Worm (Caenorhabditis elegans) whole organism, L3 larva: Measurements from ENCODE around the gene cutl-19.
A peak's percentile ranks its signal among the peaks of the same experiment; 100 is the strongest.

ENCODE experiments used
- ZK546.5 ChIP-seq: sonication (generic microtip); optimal IDR thresholded peaks from 2 replicates; lab custom pipeline; 2017; ENCODE audit warnings: missing biosample characterization, missing genetic modification characterization
- aly-2 ChIP-seq: fragments of 150-350 bp; optimal IDR thresholded peaks from 2 replicates; lab custom pipeline; 2014; ENCODE audit warnings: missing biosample characterization, missing genetic modification characterization
- ama-1 ChIP-seq: fragments of 150-350 bp; optimal IDR thresholded peaks from 2 replicates; lab custom pipeline; 2018
- ceh-16 ChIP-seq: sonication (generic microtip); optimal IDR thresholded peaks from 2 replicates; lab custom pipeline; 2017; ENCODE audit warnings: missing biosample characterization, missing genetic modification characterization
- ceh-28 ChIP-seq: fragments of 150-350 bp; optimal IDR thresholded peaks from 2 replicates; lab custom pipeline; 2014; ENCODE audit warnings: missing biosample characterization, missing genetic modification reagents, missing genetic modification characterization
- ceh-9 ChIP-seq: sonication (generic microtip); optimal IDR thresholded peaks from 2 replicates; lab custom pipeline; 2018; ENCODE audit warnings: missing biosample characterization, missing genetic modification characterization
- egl-27 ChIP-seq: sonication (generic microtip); optimal IDR thresholded peaks from 4 replicates; lab custom pipeline; 2017; ENCODE audit warnings: missing biosample characterization, missing genetic modification reagents, missing genetic modification characterization
- elt-1 ChIP-seq: fragments of 150-350 bp; optimal IDR thresholded peaks from 2 replicates; lab custom pipeline; 2014; ENCODE audit warnings: missing biosample characterization, missing genetic modification characterization
- elt-2 ChIP-seq: sonication (generic microtip); optimal IDR thresholded peaks from 2 replicates; lab custom pipeline; 2016; ENCODE audit warnings: missing genetic modification reagents, mild to moderate bottlenecking, missing genetic modification characterization, missing compliant biosample characterization
- fkh-10 ChIP-seq: sonication (generic microtip); optimal IDR thresholded peaks from 2 replicates; lab custom pipeline; 2017; ENCODE audit warnings: missing biosample characterization, missing genetic modification reagents, missing genetic modification characterization
- fkh-2 ChIP-seq: fragments of 150-350 bp; optimal IDR thresholded peaks from 2 replicates; lab custom pipeline; 2014; ENCODE audit warnings: missing biosample characterization, missing genetic modification reagents, missing genetic modification characterization
- fos-1 ChIP-seq: fragments of 150-350 bp; optimal IDR thresholded peaks from 2 replicates; lab custom pipeline; 2014; ENCODE audit warnings: missing biosample characterization, missing genetic modification characterization
- hmg-11 ChIP-seq: sonication (generic microtip); optimal IDR thresholded peaks from 2 replicates; lab custom pipeline; 2016; ENCODE audit warnings: missing genetic modification characterization, missing compliant biosample characterization
- jun-1 ChIP-seq: fragments of 150-350 bp; optimal IDR thresholded peaks from 2 replicates; lab custom pipeline; 2014; ENCODE audit warnings: missing biosample characterization, missing genetic modification reagents, missing genetic modification characterization
- lin-15B ChIP-seq: fragments of 150-350 bp; optimal IDR thresholded peaks from 2 replicates; lab custom pipeline; 2014; ENCODE audit warnings: missing biosample characterization, missing genetic modification characterization
- lin-39 ChIP-seq: fragments of 150-350 bp; optimal IDR thresholded peaks from 2 replicates; lab custom pipeline; 2018; ENCODE audit warnings: missing biosample characterization, missing genetic modification reagents, missing genetic modification characterization
- lsy-12 ChIP-seq: sonication (generic microtip); optimal IDR thresholded peaks from 2 replicates; lab custom pipeline; 2016; ENCODE audit warnings: mild to moderate bottlenecking, missing genetic modification characterization, missing compliant biosample characterization
- mdl-1 ChIP-seq: fragments of 150-350 bp; optimal IDR thresholded peaks from 2 replicates; lab custom pipeline; 2014; ENCODE audit warnings: missing biosample characterization, missing genetic modification characterization
- mml-1 ChIP-seq: fragments of 150-350 bp; sonication (generic microtip); optimal IDR thresholded peaks from 3 replicates; lab custom pipeline; 2014; ENCODE audit warnings: missing biosample characterization, missing genetic modification characterization
- nfya-1 ChIP-seq: sonication (generic microtip); optimal IDR thresholded peaks from 2 replicates; lab custom pipeline; 2017; ENCODE audit warnings: missing genetic modification characterization, mild to moderate bottlenecking, missing compliant biosample characterization, antibody characterized with exemption, moderate library complexity; ENCODE audit not compliant: insufficient read depth
- nhr-11 ChIP-seq: fragments of 150-350 bp; optimal IDR thresholded peaks from 2 replicates; lab custom pipeline; 2014; ENCODE audit warnings: missing biosample characterization, missing genetic modification characterization
- nhr-12 ChIP-seq: fragments of 150-350 bp; optimal IDR thresholded peaks from 2 replicates; lab custom pipeline; 2014; ENCODE audit warnings: missing biosample characterization, missing genetic modification characterization
- nhr-23 ChIP-seq: fragments of 150-350 bp; optimal IDR thresholded peaks from 2 replicates; lab custom pipeline; 2014; ENCODE audit warnings: missing biosample characterization, missing genetic modification reagents, missing genetic modification characterization
- nhr-237 ChIP-seq: fragments of 150-350 bp; optimal IDR thresholded peaks from 2 replicates; lab custom pipeline; 2014; ENCODE audit warnings: missing biosample characterization, missing genetic modification characterization
- nhr-25 ChIP-seq: sonication (generic microtip); optimal IDR thresholded peaks from 2 replicates; lab custom pipeline; 2017; ENCODE audit warnings: missing biosample characterization, missing genetic modification characterization
- nhr-43 ChIP-seq: sonication (generic microtip); optimal IDR thresholded peaks from 2 replicates; lab custom pipeline; 2016; ENCODE audit warnings: mild to moderate bottlenecking, missing genetic modification characterization, missing compliant biosample characterization; ENCODE audit not compliant: poor library complexity, severe bottlenecking
- nhr-67 ChIP-seq: fragments of 150-350 bp; optimal IDR thresholded peaks from 2 replicates; lab custom pipeline; 2014; ENCODE audit warnings: missing biosample characterization, missing genetic modification characterization
- nhr-76 ChIP-seq: fragments of 150-350 bp; sonication (generic microtip); optimal IDR thresholded peaks from 5 replicates; lab custom pipeline; 2014; ENCODE audit warnings: missing biosample characterization, missing genetic modification characterization
- nhr-77 ChIP-seq: fragments of 150-350 bp; optimal IDR thresholded peaks from 2 replicates; lab custom pipeline; 2014; ENCODE audit warnings: missing biosample characterization, missing genetic modification characterization
- pha-4 ChIP-seq: fragments of 150-350 bp; optimal IDR thresholded peaks from 2 replicates; lab custom pipeline; 2014; ENCODE audit warnings: missing biosample characterization, missing genetic modification reagents, missing genetic modification characterization
- pqm-1 ChIP-seq: fragments of 150-350 bp; optimal IDR thresholded peaks from 2 replicates; lab custom pipeline; 2017; ENCODE audit warnings: missing biosample characterization, missing genetic modification characterization, inconsistent platforms
- snpc-4 ChIP-seq: fragments of 150-350 bp; optimal IDR thresholded peaks from 2 replicates; lab custom pipeline; 2014; ENCODE audit warnings: missing biosample characterization, missing genetic modification characterization
- tbx-2 ChIP-seq: sonication (generic microtip); optimal IDR thresholded peaks from 2 replicates; lab custom pipeline; 2016; ENCODE audit warnings: mild to moderate bottlenecking, missing genetic modification characterization, missing compliant biosample characterization
- unc-39 ChIP-seq: sonication (generic microtip); optimal IDR thresholded peaks from 4 replicates; lab custom pipeline; 2017; ENCODE audit warnings: missing biosample characterization, missing genetic modification characterization
- unc-62 ChIP-seq: fragments of 150-350 bp; sonication (generic microtip); optimal IDR thresholded peaks from 4 replicates; lab custom pipeline; 2014; ENCODE audit warnings: missing biosample characterization, missing genetic modification reagents, missing genetic modification characterization
- zag-1 ChIP-seq: fragments of 150-350 bp; optimal IDR thresholded peaks from 2 replicates; lab custom pipeline; 2014; ENCODE audit warnings: missing biosample characterization, missing genetic modification characterization
- ztf-11 ChIP-seq: fragments of 150-350 bp; optimal IDR thresholded peaks from 2 replicates; lab custom pipeline; 2014; ENCODE audit warnings: missing biosample characterization, missing genetic modification characterization
- ztf-4 ChIP-seq: fragments of 150-350 bp; optimal IDR thresholded peaks from 2 replicates; lab custom pipeline; 2014; ENCODE audit warnings: missing biosample characterization, missing genetic modification characterization

The cutl-19 gene

DNA sequence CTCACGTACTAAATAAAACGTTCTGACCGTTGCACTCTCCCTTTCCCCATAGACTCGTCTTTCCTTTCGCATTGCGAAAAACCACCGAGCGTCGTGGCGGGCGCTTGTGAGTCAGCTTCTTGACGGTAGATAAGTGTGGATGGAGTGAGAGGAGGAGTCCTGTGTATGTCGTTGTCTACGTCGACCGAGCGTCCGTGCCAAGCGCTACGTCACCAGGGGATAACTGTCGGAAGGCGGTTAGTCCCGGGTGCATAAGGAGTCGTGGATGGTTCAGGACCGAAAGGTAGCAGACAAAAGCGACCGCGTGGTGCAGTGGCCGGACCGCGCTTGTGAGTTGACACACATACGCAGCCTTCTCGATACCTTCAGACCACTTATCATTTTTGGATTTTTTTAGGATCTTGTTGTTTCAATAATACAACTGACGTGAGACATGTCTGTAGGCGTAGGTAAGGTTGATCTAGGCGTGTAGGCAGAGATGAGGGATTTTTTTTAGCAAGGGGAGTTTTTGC, 6.2 kb downstream of the cutl-19 start:
- peak; percentile 62 for TF ChIP-seq nhr-23 (tag; lab: Kevin White, UChicago)
- TF ChIP-seq jun-1 (tag; lab: Kevin White, UChicago), result peak; percentile 1
- TF ChIP-seq pha-4 (tag; lab: Kevin White, UChicago), result peak; percentile 40
- TF ChIP-seq lin-39 (tag; lab: Kevin White, UChicago), result peak; percentile 25
- TF ChIP-seq nfya-1 (tag; lab: Kevin White, UChicago), result peak; percentile 63
- TF ChIP-seq nhr-43 (tag; lab: Kevin White, UChicago), result peak; percentile 74
- peak; percentile 27 for TF ChIP-seq ceh-28
- peak; percentile 3 for TF ChIP-seq ztf-4 (tag; lab: Kevin White, UChicago)
- TF ChIP-seq elt-2 (tag; lab: Kevin White, UChicago), result peak; percentile 63
- peak; percentile 59 for TF ChIP-seq lsy-12 (tag; lab: Kevin White, UChicago)
- peak; percentile 80 for TF ChIP-seq hmg-11
- TF ChIP-seq nhr-25 (tag; lab: Kevin White, UChicago), result peak; percentile 51

DNA sequence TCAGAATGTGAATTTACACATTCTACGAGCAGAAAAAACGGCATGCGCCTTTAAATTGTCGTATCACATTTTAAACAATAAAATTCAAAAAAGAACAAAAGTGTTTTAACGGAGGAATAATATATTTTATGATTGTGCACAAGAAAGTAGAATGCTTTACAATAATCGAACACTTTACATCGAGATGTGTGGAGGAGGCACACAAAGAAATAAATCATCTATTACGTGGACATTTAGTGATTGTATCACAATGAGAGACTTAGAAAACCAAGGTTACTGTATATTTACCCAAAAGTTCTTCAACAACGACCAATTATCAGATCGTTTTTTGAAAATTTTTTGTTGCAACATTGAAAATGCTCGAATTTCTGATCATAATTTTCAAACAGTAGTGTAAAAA, 7.1 kb downstream of the cutl-19 start:
- TF ChIP-seq mml-1, result no peak
- no peak for TF ChIP-seq egl-27 (tag; lab: Kevin White, UChicago)
- TF ChIP-seq pha-4 (tag; lab: Kevin White, UChicago), result peak; percentile 15

DNA sequence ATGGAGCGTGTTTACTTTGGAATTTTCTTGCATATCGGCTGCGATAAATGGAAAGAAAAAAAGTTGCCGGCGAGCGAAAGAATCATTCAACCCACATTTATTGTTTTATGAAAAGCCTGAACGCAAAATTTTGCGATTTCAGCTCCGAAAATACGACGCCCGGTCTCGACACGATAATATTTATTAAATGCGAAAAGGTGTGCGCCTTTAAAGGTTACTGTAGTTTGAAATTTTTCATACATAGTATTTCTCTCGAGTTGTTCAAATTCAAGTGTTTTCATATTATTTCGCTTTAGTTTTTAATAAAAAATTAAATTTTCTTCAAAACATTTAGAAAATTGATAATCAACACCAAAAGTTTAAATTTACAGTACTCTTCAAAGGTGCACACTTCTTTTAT, 8.4 kb downstream of the cutl-19 start, which contains the start of gene syx-16:
Gene syx-16, minus strand, starts transcription at position 118 of the 400 bp plus-strand sequence.
- TF ChIP-seq nhr-43 (tag; lab: Kevin White, UChicago) (no peak), unc-62 (GFP tag; lab: Kevin White, UChicago) (no peak), ztf-11 (tag; lab: Kevin White, UChicago) (no peak), ZK546.5 (tag; lab: Kevin White, UChicago) (no peak), fos-1 (tag; lab: Kevin White, UChicago) (no peak), nfya-1 (tag; lab: Kevin White, UChicago) (peak; percentile 29), ama-1 (lab: Kevin White, UChicago) (no peak), nhr-23 (tag; lab: Kevin White, UChicago) (no peak)

DNA sequence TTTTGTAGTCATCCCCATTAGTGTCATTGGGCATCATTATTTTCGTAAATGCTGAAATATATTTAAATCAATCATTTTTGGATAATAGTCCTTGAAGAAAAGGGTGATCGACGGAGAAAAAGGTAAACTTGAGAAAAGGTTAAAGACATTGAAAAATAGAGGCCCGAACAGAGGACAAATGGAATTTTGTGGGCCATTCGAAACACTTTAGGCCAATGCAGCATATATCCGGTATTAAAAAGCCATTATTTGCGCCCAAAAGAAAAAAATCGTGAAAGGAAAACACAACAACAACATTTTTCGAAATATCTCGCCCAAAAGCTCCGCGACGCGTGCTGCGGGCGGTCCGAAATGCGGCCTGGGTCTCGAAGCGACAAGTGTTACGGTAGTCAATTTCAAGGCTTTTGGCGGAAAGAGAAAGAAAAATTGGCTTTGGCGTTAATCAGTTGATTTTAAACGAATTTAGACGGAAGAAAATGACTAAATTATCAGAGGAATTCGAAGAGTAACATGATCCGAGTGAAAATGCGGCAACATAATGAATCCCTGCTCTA, 10.5 kb downstream of the cutl-19 start, which contains the start of gene morc-1:
Gene morc-1, minus strand, starts transcription at position 51 of the 554 bp plus-strand sequence.
- TF ChIP-seq ceh-28 (no peak), nhr-76 (tag; lab: Kevin White, UChicago) (no peak), nhr-12 (no peak), ama-1 (lab: Kevin White, UChicago) (no peak), tbx-2 (no peak), fkh-10 (GFP tag; lab: Kevin White, UChicago) (no peak), nhr-23 (tag; lab: Kevin White, UChicago) (no peak), nhr-237 (no peak), pha-4 (tag; lab: Kevin White, UChicago) (no peak)
- TF ChIP-seq, all 47 proteins: peak for 0

DNA sequence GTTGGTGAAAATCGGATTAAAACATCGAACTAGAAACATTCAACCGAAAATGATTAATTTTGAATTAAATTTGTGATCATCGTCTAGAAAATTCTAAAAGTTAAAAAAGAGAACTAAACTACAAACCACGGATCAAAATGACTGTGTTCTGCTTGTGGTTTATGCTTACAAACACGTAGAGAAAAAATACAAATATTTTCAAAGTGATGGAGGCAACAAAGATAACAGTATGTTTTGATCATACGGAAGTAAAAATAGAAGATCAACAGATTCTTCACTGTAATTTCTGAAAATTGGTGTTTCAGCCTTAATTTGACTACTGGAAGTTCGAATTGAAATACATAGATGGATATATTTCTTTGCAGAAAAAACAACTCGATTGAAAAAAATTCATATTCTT, 14.1 kb downstream of the cutl-19 start:
- TF ChIP-seq pha-4 (tag; lab: Kevin White, UChicago), result no peak
- no peak for TF ChIP-seq nhr-77 (tag; lab: Kevin White, UChicago)
- no peak for TF ChIP-seq lin-15B (tag; lab: Kevin White, UChicago)
- no peak for TF ChIP-seq fkh-10 (GFP tag; lab: Kevin White, UChicago)
- no peak for TF ChIP-seq ceh-9
- TF ChIP-seq ztf-11 (tag; lab: Kevin White, UChicago), result no peak
- TF ChIP-seq nhr-76 (tag; lab: Kevin White, UChicago), result no peak
- no peak for TF ChIP-seq nhr-237
- TF ChIP-seq ceh-16 (tag; lab: Kevin White, UChicago), result no peak

DNA sequence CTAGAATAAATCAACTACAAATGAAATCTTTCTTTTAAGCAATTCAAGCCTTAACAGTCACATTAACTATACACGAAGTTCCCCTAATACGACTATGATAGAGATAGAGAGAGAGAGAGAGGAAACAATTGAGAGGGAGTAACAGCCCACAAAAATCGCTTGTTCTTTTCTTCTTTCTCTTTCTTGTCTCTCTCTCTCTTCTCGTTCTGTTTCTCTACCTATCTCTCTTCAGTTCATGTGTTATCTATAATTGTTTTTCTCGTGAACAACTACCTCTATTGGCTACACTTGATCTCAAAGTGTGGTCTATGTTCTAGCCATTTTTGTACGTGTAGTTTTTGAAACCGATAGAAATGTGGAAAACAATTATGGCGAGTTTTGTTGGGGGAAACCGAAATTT, 14.8 kb downstream of the cutl-19 start:
- TF ChIP-seq nhr-77 (tag; lab: Kevin White, UChicago), result no peak
- TF ChIP-seq zag-1 (tag; lab: Kevin White, UChicago), result no peak
- no peak for TF ChIP-seq ZK546.5 (tag; lab: Kevin White, UChicago)
- TF ChIP-seq lsy-12 (tag; lab: Kevin White, UChicago), result peak; percentile 48
- TF ChIP-seq nhr-76 (tag; lab: Kevin White, UChicago), result no peak
- TF ChIP-seq unc-39 (tag; lab: Kevin White, UChicago), result no peak
- TF ChIP-seq lin-39 (tag; lab: Kevin White, UChicago), result no peak
- TF ChIP-seq hmg-11, result peak; percentile 29
- peak; percentile 89 for TF ChIP-seq pqm-1 (tag; lab: Kevin White, UChicago)
- TF ChIP-seq nhr-25 (tag; lab: Kevin White, UChicago), result peak; percentile 81
- peak; percentile 30 for TF ChIP-seq snpc-4 (tag; lab: Kevin White, UChicago)
- TF ChIP-seq ama-1 (lab: Kevin White, UChicago), result no peak
- no peak for TF ChIP-seq egl-27 (tag; lab: Kevin White, UChicago)
- peak; percentile 85 for TF ChIP-seq pha-4 (tag; lab: Kevin White, UChicago)
- no peak for TF ChIP-seq ceh-9
- peak; percentile 34 for TF ChIP-seq elt-1 (tag; lab: Kevin White, UChicago)
- TF ChIP-seq mdl-1 (tag; lab: Kevin White, UChicago), result no peak
- no peak for TF ChIP-seq tbx-2
- no peak for TF ChIP-seq fkh-10 (GFP tag; lab: Kevin White, UChicago)
- no peak for TF ChIP-seq unc-62 (GFP tag; lab: Kevin White, UChicago)
- TF ChIP-seq nhr-23 (tag; lab: Kevin White, UChicago), result peak; percentile 44
- TF ChIP-seq nhr-11 (tag; lab: Kevin White, UChicago), result no peak
- peak; percentile 78 for TF ChIP-seq nhr-43 (tag; lab: Kevin White, UChicago)
- no peak for TF ChIP-seq ztf-4 (tag; lab: Kevin White, UChicago)
- no peak for TF ChIP-seq fkh-2
- TF ChIP-seq aly-2, result no peak
- TF ChIP-seq nhr-67, result no peak
